Worm (Caenorhabditis elegans) whole organism, mixed stage, embryonic: ENCODE results near the gene lrpr-1.

Experiments
- M03D4.4 ChIP-seq: sonication (generic microtip); optimal IDR thresholded peaks from 2 replicates; lab custom pipeline; 2017; ENCODE audit warnings: mild to moderate bottlenecking, missing genetic modification characterization, missing compliant biosample characterization
- bed-3 ChIP-seq: fragments of 200-800 bp; sonication (Bioruptor generic); optimal IDR thresholded peaks from 3 replicates; lab custom pipeline; 2018; ENCODE audit warnings: mild to moderate bottlenecking, missing genetic modification characterization, moderate library complexity, missing compliant biosample characterization
- blmp-1 ChIP-seq: fragments of 150-350 bp; optimal IDR thresholded peaks from 2 replicates; lab custom pipeline; 2014; ENCODE audit warnings: missing biosample characterization, missing genetic modification characterization
- ceh-39 ChIP-seq: fragments of 150-350 bp; optimal IDR thresholded peaks from 2 replicates; lab custom pipeline; 2014; ENCODE audit warnings: missing biosample characterization, missing genetic modification characterization
- ceh-43 ChIP-seq: fragments of 200-800 bp; sonication (Bioruptor generic); optimal IDR thresholded peaks from 2 replicates; lab custom pipeline; 2018; ENCODE audit warnings: mild to moderate bottlenecking, missing genetic modification characterization, moderate library complexity, missing compliant biosample characterization
- ceh-83 ChIP-seq: fragments of 200-800 bp; sonication (Bioruptor generic); optimal IDR thresholded peaks from 2 replicates; lab custom pipeline; 2018; ENCODE audit warnings: mild to moderate bottlenecking, missing genetic modification characterization, missing compliant biosample characterization
- ces-1 ChIP-seq: fragments of 150-350 bp; optimal IDR thresholded peaks from 2 replicates; lab custom pipeline; 2014; ENCODE audit warnings: missing biosample characterization, missing genetic modification reagents, missing genetic modification characterization
- cnd-1 ChIP-seq: fragments of 200-800 bp; sonication (Bioruptor generic); optimal IDR thresholded peaks from 2 replicates; lab custom pipeline; 2018; ENCODE audit warnings: mild to moderate bottlenecking, missing genetic modification characterization, missing compliant biosample characterization
- elt-1 ChIP-seq: sonication (generic microtip); optimal IDR thresholded peaks from 2 replicates; lab custom pipeline; 2017; ENCODE audit warnings: missing genetic modification characterization, mild to moderate bottlenecking, missing compliant biosample characterization, antibody characterized with exemption, moderate library complexity, borderline replicate concordance; ENCODE audit not compliant: insufficient read depth
- elt-3 ChIP-seq: fragments of 150-350 bp; optimal IDR thresholded peaks from 2 replicates; lab custom pipeline; 2014; ENCODE audit warnings: missing biosample characterization, missing genetic modification characterization
- flh-1 ChIP-seq: fragments of 200-800 bp; sonication (Bioruptor generic); optimal IDR thresholded peaks from 2 replicates; lab custom pipeline; 2018; ENCODE audit warnings: mild to moderate bottlenecking, missing genetic modification characterization, moderate library complexity, missing compliant biosample characterization
- ham-2 ChIP-seq: fragments of 200-800 bp; sonication (Bioruptor generic); optimal IDR thresholded peaks from 2 replicates; lab custom pipeline; 2018; ENCODE audit warnings: mild to moderate bottlenecking, missing genetic modification characterization, missing compliant biosample characterization
- hlh-1 ChIP-seq: fragments of 150-350 bp; optimal IDR thresholded peaks from 2 replicates; lab custom pipeline; 2014; ENCODE audit warnings: missing biosample characterization, missing genetic modification reagents, missing genetic modification characterization
- lin-13 ChIP-seq: fragments of 150-350 bp; optimal IDR thresholded peaks from 2 replicates; lab custom pipeline; 2014; ENCODE audit warnings: missing biosample characterization, missing genetic modification characterization
- lin-32 ChIP-seq: fragments of 200-800 bp; sonication (Bioruptor generic); optimal IDR thresholded peaks from 2 replicates; lab custom pipeline; 2018; ENCODE audit warnings: mild to moderate bottlenecking, missing genetic modification characterization, missing compliant biosample characterization
- lsy-2 ChIP-seq: fragments of 150-350 bp; optimal IDR thresholded peaks from 2 replicates; lab custom pipeline; 2014; ENCODE audit warnings: missing biosample characterization, missing genetic modification characterization
- mab-5 ChIP-seq: fragments of 150-350 bp; optimal IDR thresholded peaks from 2 replicates; lab custom pipeline; 2014; ENCODE audit warnings: missing biosample characterization, missing genetic modification characterization
- mep-1 ChIP-seq: fragments of 150-350 bp; optimal IDR thresholded peaks from 2 replicates; lab custom pipeline; 2017; ENCODE audit warnings: missing biosample characterization, missing genetic modification reagents, missing genetic modification characterization, inconsistent platforms
- mls-2 ChIP-seq: sonication (generic microtip); optimal IDR thresholded peaks from 2 replicates; lab custom pipeline; 2016; ENCODE audit warnings: mild to moderate bottlenecking, missing genetic modification characterization, moderate library complexity, missing compliant biosample characterization
- nhr-12 ChIP-seq: fragments of 150-350 bp; optimal IDR thresholded peaks from 2 replicates; lab custom pipeline; 2014; ENCODE audit warnings: missing biosample characterization, missing genetic modification characterization
- nhr-2 ChIP-seq: fragments of 150-350 bp; optimal IDR thresholded peaks from 2 replicates; lab custom pipeline; 2014; ENCODE audit warnings: missing biosample characterization, missing genetic modification characterization
- nhr-237 ChIP-seq: fragments of 150-350 bp; optimal IDR thresholded peaks from 2 replicates; lab custom pipeline; 2014; ENCODE audit warnings: missing biosample characterization, missing genetic modification characterization
- nhr-76 ChIP-seq: sonication (generic microtip); optimal IDR thresholded peaks from 2 replicates; lab custom pipeline; 2017; ENCODE audit warnings: missing biosample characterization, missing genetic modification characterization
- pha-4 ChIP-seq: fragments of 150-350 bp; optimal IDR thresholded peaks from 2 replicates; lab custom pipeline; 2018; ENCODE audit warnings: missing biosample characterization, missing genetic modification reagents, missing genetic modification characterization
- sem-2 ChIP-seq: fragments of 200-800 bp; sonication (Bioruptor generic); optimal IDR thresholded peaks from 2 replicates; lab custom pipeline; 2018; ENCODE audit warnings: mild to moderate bottlenecking, missing genetic modification characterization, missing compliant biosample characterization
- snpc-4 ChIP-seq: fragments of 150-350 bp; optimal IDR thresholded peaks from 2 replicates; lab custom pipeline; 2014; ENCODE audit warnings: missing biosample characterization, missing genetic modification characterization
- tbx-8 ChIP-seq: fragments of 200-800 bp; sonication (Bioruptor generic); optimal IDR thresholded peaks from 2 replicates; lab custom pipeline; 2018; ENCODE audit warnings: mild to moderate bottlenecking, missing genetic modification characterization, moderate library complexity, missing compliant biosample characterization
- unc-120 ChIP-seq: sonication (generic microtip); optimal IDR thresholded peaks from 2 replicates; lab custom pipeline; 2017; ENCODE audit warnings: missing genetic modification characterization, missing compliant biosample characterization; ENCODE audit not compliant: poor library complexity, severe bottlenecking
- unc-39 ChIP-seq: fragments of 150-350 bp; optimal IDR thresholded peaks from 2 replicates; lab custom pipeline; 2014; ENCODE audit warnings: missing biosample characterization, missing genetic modification characterization
- unc-62 ChIP-seq: fragments of 150-350 bp; optimal IDR thresholded peaks from 2 replicates; lab custom pipeline; 2014; ENCODE audit warnings: missing biosample characterization, missing genetic modification reagents, missing genetic modification characterization
- zip-8 ChIP-seq: fragments of 150-350 bp; optimal IDR thresholded peaks from 2 replicates; lab custom pipeline; 2014; ENCODE audit warnings: missing biosample characterization, missing genetic modification characterization
- ztf-11 ChIP-seq: fragments of 150-350 bp; optimal IDR thresholded peaks from 2 replicates; lab custom pipeline; 2014; ENCODE audit warnings: missing biosample characterization, missing genetic modification characterization

Gene lrpr-1

ce11 chrV:5916862-5917261, 829 bp downstream of the lrpr-1 start:
- TF ChIP-seq lin-13 (tag; lab: Kevin White, UChicago) = no peak
- no peak for TF ChIP-seq ceh-43 (GFP tag; lab: Kevin White, UChicago)
- no peak for TF ChIP-seq blmp-1 (tag; lab: Kevin White, UChicago)
- TF ChIP-seq bed-3 (GFP tag; lab: Kevin White, UChicago) = no peak
- no peak for TF ChIP-seq tbx-8
- no peak for TF ChIP-seq nhr-12 (tag; lab: Kevin White, UChicago)
- TF ChIP-seq ces-1 (GFP tag; lab: Kevin White, UChicago) = no peak
- no peak for TF ChIP-seq lsy-2
- TF ChIP-seq mep-1 = no peak
- TF ChIP-seq ceh-39 = no peak
- TF ChIP-seq unc-62 (GFP tag; lab: Kevin White, UChicago) = no peak
- TF ChIP-seq unc-120 = no peak
- no peak for TF ChIP-seq elt-1 (tag; lab: Kevin White, UChicago)
- TF ChIP-seq unc-39 (tag; lab: Kevin White, UChicago) = no peak
- no peak for TF ChIP-seq flh-1 (GFP tag; lab: Kevin White, UChicago)
- no peak for TF ChIP-seq nhr-2 (tag; lab: Kevin White, UChicago)
- no peak for TF ChIP-seq mls-2 (tag; lab: Kevin White, UChicago)
- no peak for TF ChIP-seq cnd-1 (tag; lab: Kevin White, UChicago)
- TF ChIP-seq ceh-83 (GFP tag; lab: Kevin White, UChicago) = no peak

DNA sequence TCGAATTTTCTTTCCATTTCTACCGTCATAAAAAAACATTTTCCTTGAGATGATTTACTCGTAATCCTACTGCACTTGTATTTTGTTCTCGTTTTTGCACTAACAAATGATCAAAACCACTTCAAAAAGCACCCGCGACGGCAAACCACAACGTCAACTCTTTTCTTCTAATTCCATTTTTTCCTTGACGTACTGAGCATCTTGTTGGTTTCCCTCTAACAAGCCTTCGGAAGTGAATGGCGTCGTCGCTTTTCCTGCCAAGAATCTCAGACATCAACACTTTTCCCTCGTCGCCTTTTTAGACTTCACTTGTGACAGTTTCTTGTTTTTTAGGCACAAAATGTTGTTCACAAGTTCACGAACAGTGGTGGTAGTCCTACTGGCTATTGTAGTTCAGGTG, 5.3 kb downstream of the lrpr-1 start, which contains the start of gene C04E6.13:
C04E6.13 (plus strand) TSS at position 301 of the 400 bp plus-strand sequence.
- TF ChIP-seq ces-1 (GFP tag; lab: Kevin White, UChicago) (no peak), lin-13 (tag; lab: Kevin White, UChicago) (no peak), nhr-2 (tag; lab: Kevin White, UChicago) (no peak), mep-1 (no peak), mls-2 (tag; lab: Kevin White, UChicago) (no peak), snpc-4 (tag; lab: Kevin White, UChicago) (no peak), sem-2 (no peak), flh-1 (GFP tag; lab: Kevin White, UChicago) (no peak), M03D4.4 (tag; lab: Kevin White, UChicago) (no peak), ceh-43 (GFP tag; lab: Kevin White, UChicago) (no peak)

DNA sequence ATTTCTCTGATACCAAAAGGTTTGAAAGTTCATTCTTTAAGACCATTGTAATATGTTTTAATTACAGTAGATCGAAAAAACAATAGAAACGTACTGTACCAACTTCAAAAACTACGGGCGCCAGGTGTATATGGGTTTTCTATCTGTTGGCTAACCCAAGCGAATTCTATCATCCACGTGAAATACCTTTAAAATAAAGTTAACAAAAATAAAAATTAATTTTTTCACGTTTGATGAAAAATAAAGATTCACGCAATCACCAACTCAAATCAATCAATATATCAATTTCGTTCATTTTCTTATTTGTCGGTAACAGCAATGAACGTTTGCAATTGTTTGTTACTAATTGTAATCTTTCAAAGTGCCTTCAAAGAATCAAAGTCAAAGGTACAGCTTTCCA, 10.6 kb downstream of the lrpr-1 start, which contains the start of gene C04E6.4:
C04E6.4 (plus strand) TSS at position 301 of the 400 bp plus-strand sequence.
- no peak for TF ChIP-seq cnd-1 (tag; lab: Kevin White, UChicago)
- no peak for TF ChIP-seq ceh-43 (GFP tag; lab: Kevin White, UChicago)
- no peak for TF ChIP-seq ham-2 (GFP tag; lab: Kevin White, UChicago)
- TF ChIP-seq unc-120 = no peak
- no peak for TF ChIP-seq unc-62 (GFP tag; lab: Kevin White, UChicago)
- TF ChIP-seq pha-4 (tag; lab: Kevin White, UChicago) = no peak
- no peak for TF ChIP-seq zip-8 (tag; lab: Kevin White, UChicago)
- no peak for TF ChIP-seq mab-5 (tag; lab: Kevin White, UChicago)
- no peak for TF ChIP-seq nhr-76
- no peak for TF ChIP-seq hlh-1 (tag; lab: Kevin White, UChicago)
- no peak for TF ChIP-seq elt-3 (tag; lab: Kevin White, UChicago)
- TF ChIP-seq, all 35 proteins: peak for 0

DNA sequence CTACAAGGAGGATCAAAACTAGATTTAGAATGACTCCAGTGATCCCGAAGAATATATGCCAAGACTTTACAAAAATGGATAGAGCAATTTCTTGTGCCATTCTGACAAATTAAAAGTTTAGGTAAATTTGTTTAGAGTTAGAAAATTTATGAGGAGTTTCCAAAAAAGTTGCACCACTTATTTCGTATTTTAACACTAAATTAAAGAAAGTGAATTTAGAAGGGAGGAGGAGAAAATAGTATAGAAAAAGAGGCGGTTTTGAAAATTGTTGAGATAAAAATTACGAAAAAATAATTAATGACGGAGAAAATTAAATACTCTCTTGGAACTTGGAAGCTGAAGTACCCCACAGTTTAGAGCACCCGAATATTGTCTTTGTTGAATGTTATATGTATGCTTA, 11.4 kb downstream of the lrpr-1 start, which contains the start of gene srd-15:
srd-15 (minus strand) TSS at position 101 of the 400 bp plus-strand sequence.
- TF ChIP-seq elt-1 (tag; lab: Kevin White, UChicago) (no peak), unc-62 (GFP tag; lab: Kevin White, UChicago) (no peak), mls-2 (tag; lab: Kevin White, UChicago) (no peak), ztf-11 (tag; lab: Kevin White, UChicago) (no peak), mep-1 (no peak), lsy-2 (no peak), nhr-237 (tag; lab: Kevin White, UChicago) (no peak), ceh-43 (GFP tag; lab: Kevin White, UChicago) (no peak), lin-32 (GFP tag; lab: Kevin White, UChicago) (no peak), bed-3 (GFP tag; lab: Kevin White, UChicago) (no peak), flh-1 (GFP tag; lab: Kevin White, UChicago) (no peak), nhr-12 (tag; lab: Kevin White, UChicago) (no peak), ceh-83 (GFP tag; lab: Kevin White, UChicago) (no peak), snpc-4 (tag; lab: Kevin White, UChicago) (no peak), cnd-1 (tag; lab: Kevin White, UChicago) (no peak), lin-13 (tag; lab: Kevin White, UChicago) (no peak)
